Fruit fly (Drosophila melanogaster) Kc167 (cell line): ENCODE measurements around the gene CG33688.

ENCODE experiments used
- Myc ChIP-seq: fragments of >200 bp; optimal IDR thresholded peaks from 2 replicates; lab custom pipeline; 2017; ENCODE audit warnings: missing external identifiers
- Sin3A ChIP-seq: fragments of >200 bp; optimal IDR thresholded peaks from 2 replicates; lab custom pipeline; 2018; ENCODE audit warnings: missing external identifiers
- h ChIP-seq: fragments of >200 bp; optimal IDR thresholded peaks from 3 replicates; lab custom pipeline; 2018; ENCODE audit warnings: missing external identifiers
- insv ChIP-seq: fragments of >200 bp; optimal IDR thresholded peaks from 3 replicates; lab custom pipeline; 2018; ENCODE audit warnings: missing external identifiers
- psq ChIP-seq: fragments of >200 bp; optimal IDR thresholded peaks from 2 replicates; lab custom pipeline; 2017; ENCODE audit warnings: missing external identifiers
- ttk ChIP-seq: sonication (Bioruptor generic); optimal IDR thresholded peaks from 2 replicates; lab custom pipeline; 2017; ENCODE audit warnings: missing external identifiers

CG33688 gene

DNA sequence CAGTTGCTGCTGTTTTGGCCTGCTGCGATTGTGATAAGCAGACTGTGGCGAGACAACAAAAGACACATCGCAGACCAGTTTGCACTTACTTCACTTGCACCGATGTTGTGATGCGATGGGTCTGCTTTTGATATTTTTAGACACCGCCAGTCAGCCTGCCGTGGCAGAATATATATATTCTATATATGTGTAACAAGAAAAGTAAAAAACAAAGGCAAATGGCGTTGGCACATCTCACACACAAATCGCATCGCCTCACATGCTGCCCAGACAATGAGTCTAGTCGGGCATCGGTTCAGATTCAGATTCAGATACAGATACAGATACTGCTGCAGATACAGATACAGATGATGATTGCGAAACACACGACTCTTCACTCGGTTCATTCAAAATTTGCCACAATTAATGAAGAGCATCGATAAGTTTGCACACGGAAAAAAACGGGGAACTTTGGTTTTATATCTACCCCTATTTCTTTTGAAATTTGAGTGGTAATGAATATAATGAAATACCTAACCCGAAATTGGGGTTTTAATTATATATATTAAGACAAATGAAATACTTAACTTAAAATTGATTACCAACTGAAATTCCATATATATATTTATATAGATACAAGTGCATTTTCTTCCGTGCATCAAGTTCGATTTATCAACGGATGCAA, 31.2 kb upstream of the CG33688 start:
- no peak for TF ChIP-seq insv (lab: Kevin White, UChicago)
- no peak for TF ChIP-seq h
- no peak for TF ChIP-seq Sin3A
- TF ChIP-seq psq (lab: Kevin White, UChicago) = no peak
- no peak for TF ChIP-seq ttk
- TF ChIP-seq Myc (lab: Kevin White, UChicago) = no peak

DNA sequence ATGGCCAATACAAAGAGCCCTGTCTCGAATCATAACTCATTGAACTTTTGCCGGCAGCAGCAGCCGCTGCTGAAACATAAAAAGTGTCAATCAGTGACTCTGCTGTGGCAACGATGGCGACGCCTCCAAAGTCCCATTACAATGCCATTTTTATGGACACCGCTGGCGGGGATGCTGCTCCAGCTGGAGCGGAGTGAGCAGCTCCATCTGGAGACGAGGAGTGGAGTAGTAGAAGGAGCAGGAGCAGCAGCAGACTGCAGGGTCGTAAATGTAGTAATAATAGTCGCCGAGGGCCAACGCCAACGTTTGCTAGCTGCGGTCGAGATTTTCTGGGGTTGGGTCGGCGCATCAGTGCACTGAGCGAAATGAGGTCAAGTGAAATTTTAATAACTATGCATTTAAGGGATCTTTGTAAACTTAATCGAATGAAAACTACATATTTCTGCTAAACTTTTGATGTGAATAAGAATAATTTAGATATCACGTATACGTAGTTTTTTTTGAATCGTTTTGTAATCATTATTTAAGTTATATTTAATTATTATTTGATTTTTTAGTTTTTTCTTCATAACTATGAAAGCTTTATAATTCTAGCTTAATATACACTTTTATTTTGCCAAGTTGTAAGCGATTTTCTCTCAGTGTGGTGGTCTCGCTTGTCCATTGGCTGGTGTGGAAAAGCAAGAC, 30.4 kb upstream of the CG33688 start:
- TF ChIP-seq ttk = no peak
- no peak for TF ChIP-seq insv (lab: Kevin White, UChicago)
- no peak for TF ChIP-seq psq (lab: Kevin White, UChicago)
- no peak for TF ChIP-seq Myc (lab: Kevin White, UChicago)
- no peak for TF ChIP-seq h
- no peak for TF ChIP-seq Sin3A

DNA sequence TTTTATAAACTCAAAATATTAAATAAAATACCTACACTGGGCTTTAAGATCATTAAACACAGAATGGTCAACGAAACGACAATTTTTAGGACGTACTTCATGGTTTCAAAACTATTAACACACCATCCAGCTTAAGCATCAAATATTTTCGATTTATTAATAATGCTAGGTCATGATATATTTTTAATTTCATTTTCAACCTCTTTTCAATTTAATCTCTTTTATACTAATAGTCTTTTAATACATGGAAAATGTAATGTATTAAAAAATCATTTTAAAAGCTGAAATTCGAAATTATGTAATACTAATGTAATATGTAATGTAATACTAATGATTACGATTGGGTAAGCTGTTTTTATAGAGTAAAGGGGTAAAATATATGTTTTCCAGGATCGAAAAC, 29.0 kb upstream of the CG33688 start, which contains the start of gene CG33796:
Gene CG33796 (minus strand): TSS at position 101 of the 400 bp plus-strand sequence.
- TF ChIP-seq h (no peak), Sin3A (no peak), ttk (no peak), psq (lab: Kevin White, UChicago) (no peak), Myc (lab: Kevin White, UChicago) (no peak), insv (lab: Kevin White, UChicago) (no peak)

DNA sequence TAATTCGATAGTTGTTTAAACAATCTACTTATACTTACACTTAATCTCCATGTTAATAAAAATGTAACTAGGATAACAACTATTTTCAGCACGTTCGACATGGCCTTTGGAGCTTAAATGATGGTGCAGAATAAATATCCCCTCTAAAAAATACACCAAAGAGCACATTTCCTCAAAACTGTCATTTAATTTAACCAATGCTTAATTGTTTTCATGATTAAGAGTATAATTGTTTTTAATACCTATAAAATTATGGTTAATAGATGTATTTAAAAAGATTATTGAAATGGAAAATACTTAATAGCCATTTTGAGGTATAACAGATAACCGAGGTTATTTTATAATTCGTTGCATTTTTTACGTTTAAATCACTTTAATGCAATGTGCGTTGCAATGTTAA, 27.7 kb upstream of the CG33688 start, which contains the start of gene CG33795:
Gene CG33795 (minus strand): TSS at position 101 of the 400 bp plus-strand sequence.
- TF ChIP-seq ttk (no peak), h (no peak), insv (lab: Kevin White, UChicago) (no peak), Myc (lab: Kevin White, UChicago) (no peak), Sin3A (no peak), psq (lab: Kevin White, UChicago) (no peak)

DNA sequence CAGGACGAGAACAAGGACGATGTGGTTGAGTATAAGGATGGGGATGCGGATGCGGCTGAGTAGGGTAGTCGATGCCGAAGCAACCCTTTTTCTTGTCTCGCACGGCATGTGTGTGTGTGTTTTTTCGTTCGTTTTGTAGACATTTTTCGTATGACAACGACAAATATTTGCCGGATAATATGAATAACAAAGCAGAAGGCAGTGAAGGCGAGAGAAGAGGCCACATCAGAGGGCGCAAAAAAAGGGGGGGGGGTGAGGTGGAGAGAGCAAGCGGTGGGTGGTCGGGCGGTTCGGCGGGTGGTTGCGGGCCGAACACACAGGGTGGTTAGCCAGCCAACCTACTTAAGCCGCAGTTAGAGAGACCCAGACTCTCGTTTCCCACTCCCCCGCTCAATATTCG, 26.6 kb upstream of the CG33688 start:
- TF ChIP-seq Sin3A (no peak), insv (lab: Kevin White, UChicago) (no peak), h (no peak), ttk (no peak)

DNA sequence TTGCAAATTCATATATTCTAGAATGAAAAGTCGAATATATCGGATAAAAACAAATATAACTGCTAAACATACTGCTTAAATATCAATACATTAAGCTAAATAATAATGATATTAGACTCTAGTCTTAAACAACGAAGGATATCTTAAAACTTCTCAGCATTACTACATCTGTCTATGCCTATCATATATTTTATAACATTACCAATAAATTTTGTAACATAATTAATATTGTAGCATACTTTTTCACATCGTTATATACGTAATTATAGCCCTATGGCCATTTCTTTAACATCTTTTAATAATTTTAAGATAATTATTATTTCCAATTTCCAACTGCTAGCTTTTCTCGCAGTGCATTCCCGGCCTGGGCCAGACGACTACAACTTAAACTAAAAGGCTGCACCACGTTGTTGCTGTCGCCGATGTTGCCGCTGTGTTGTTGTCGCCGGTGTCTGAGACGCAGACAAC, 26.2 kb upstream of the CG33688 start:
- TF ChIP-seq Sin3A = no peak
- TF ChIP-seq ttk = no peak
- TF ChIP-seq Myc (lab: Kevin White, UChicago) = no peak
- TF ChIP-seq h = no peak
- no peak for TF ChIP-seq insv (lab: Kevin White, UChicago)

DNA sequence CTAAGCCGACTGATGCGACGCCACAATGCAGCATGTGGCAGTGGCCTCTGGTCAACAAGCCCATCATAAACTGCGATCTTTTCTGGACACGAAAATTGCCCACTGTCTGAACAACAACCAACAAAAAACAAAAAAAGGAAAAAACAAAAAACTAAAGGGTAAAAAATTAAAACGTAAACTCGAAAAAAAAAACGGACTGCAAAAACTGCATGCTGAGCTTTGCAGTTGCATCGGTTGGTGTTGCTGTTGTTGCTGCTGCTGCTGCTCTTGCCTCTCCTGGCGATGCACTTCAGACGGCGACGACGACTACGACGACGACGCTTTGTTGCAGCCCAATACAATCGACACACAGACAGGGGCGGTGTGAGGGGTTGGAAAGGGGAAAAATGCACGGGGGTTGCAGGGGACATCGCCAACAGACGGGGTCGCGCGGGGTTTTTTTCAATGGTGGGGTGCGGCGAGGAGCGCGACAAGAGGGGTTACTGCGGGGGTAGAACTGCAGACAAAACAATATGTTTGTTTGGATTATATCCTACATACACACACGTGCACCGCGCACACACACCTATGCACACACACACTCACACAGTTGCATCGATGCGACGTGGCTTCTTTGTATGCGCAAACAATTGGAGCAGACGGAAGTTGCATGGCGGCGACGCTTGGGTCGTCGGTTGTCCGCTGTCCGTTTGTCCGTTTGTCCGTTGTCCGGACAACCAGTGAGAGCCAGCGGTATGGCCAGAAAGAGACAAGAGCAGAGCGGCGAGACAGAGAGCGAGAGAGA, 25.0 kb upstream of the CG33688 start:
- TF ChIP-seq h (no peak), Myc (lab: Kevin White, UChicago) (no peak), psq (lab: Kevin White, UChicago) (no peak), insv (lab: Kevin White, UChicago) (no peak), ttk (no peak)

DNA sequence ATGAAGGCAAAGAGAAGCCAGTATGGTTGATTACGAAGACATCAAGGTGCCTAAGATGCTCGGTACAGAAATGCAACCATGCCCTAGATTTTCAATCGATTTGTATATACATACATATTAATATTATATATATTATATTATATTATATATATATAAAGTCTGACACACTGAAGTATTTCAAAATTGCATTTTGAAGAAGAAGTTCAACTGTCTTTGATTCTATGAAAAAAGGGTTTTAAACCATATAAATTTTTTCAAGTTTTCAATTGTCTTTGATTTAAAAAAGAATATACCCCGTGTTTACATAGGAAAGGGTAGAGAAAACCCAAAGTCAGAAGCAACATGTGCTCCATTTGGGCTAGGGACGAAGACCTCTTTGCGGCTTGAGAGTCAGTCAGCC, 24.2 kb upstream of the CG33688 start:
- TF ChIP-seq Sin3A (no peak), h (no peak), ttk (no peak), insv (lab: Kevin White, UChicago) (no peak), psq (lab: Kevin White, UChicago) (no peak), Myc (lab: Kevin White, UChicago) (no peak)

DNA sequence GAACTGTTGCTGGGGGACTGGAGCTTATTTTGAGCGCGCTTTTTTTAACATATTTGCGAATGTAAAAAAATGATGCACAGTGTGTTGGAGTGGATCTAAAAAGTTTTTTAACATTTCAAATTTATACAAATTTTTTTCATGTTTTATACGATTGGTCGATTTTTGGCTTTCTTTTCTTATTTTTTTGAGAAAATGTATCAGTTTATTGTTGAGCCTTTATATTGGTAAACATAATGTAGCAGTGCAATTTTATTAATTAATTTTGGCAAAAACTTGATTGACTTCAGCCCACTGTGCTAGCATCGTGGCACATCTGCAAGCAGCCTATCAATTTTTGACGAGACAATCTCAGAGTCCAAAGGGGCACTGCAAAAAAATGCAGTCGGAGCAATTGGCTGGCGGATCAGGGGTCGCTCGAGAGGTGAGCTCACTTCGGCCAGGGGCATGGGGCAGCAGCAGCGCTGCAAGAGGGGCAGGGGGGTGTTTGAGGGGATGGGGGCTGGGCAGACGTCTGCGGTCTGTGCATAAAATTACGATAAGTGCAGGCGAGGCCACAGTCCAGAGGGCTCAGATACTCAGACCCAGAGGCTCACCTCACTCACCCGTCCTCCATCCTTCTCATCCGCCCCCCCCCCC, 23.3 kb upstream of the CG33688 start:
- no peak for TF ChIP-seq ttk

DNA sequence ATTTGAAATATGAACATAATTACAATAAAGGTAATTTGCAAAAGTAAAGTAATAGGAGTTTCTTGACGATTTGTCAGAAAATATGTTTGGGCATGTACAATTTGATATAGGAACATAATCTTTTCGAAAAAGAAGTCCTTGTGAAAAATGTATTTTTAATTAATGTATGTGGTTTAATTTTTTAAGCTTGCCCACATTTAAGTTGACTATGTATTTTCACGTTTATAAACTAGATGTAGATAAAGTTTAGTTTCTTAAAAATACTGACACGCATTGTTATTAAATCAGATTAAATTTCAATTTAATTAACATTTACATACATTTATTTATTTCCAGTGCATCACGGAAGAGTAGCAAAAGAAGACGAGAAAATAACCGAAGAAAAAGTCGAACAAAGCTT, 22.5 kb upstream of the CG33688 start:
- TF ChIP-seq h (no peak), Sin3A (no peak), Myc (lab: Kevin White, UChicago) (no peak), insv (lab: Kevin White, UChicago) (no peak), ttk (no peak), psq (lab: Kevin White, UChicago) (no peak)

DNA sequence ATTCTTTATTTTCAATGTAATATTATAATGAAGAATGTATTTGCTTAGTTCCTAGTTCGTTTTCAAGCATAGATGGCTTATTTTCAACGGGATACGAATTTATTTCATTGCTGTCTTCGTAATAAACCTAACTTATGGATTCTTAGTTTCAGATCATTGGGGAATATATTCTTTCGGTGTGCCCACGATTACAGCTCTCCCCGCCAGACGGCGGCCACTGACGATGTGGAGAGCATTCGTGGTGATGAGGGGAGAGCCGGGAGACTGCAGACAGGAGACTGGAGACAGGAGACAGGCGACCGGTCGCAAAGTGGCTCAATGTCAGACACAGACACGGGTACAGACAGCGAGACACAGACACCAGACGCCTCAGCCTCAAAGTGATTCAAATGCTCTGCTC, 21.7 kb upstream of the CG33688 start:
- TF ChIP-seq psq (lab: Kevin White, UChicago) (no peak), Myc (lab: Kevin White, UChicago) (no peak), h (no peak), Sin3A (no peak), ttk (no peak), insv (lab: Kevin White, UChicago) (no peak)

DNA sequence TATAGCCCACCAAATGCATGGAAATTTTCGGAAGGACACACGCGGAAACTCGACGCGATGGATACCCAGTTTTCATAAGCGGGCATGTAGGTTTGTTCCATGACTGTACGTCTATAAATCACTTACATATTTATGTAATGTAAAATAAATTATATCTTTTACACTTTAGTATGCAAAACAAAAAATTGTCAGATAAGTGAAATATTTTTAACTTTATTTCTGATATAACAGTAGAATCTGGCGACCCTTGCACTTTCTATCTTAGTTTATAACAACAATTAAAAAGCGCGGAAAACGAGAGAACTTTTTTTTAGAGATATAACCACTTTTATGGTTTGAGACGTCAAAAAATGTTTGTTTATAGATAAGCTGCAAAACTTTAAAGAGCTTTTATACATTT, 21.3 kb upstream of the CG33688 start:
- TF ChIP-seq insv (lab: Kevin White, UChicago) (no peak), psq (lab: Kevin White, UChicago) (no peak), h (no peak), ttk (no peak), Sin3A (no peak), Myc (lab: Kevin White, UChicago) (no peak)
